Worm (Caenorhabditis elegans) whole organism, midembryonic: ENCODE results near the gene srxa-14.

Experiments
- T22C8.4 ChIP-seq: fragments of 200-800 bp; sonication (Bioruptor generic); IDR thresholded peaks from 2 replicates; pipeline ENCODE4 v1.3.6; 2022; ENCODE audit warnings: missing genetic modification characterization, missing compliant biosample characterization
- klf-2 ChIP-seq: fragments of 200-800 bp; sonication (Bioruptor generic); conservative IDR thresholded peaks from 2 replicates; pipeline ENCODE4 v1.3.6; 2022; ENCODE audit warnings: missing genetic modification reagents, missing genetic modification characterization, missing compliant biosample characterization
- med-1 ChIP-seq: sonication (generic microtip); optimal IDR thresholded peaks from 2 replicates; lab custom pipeline; 2017; ENCODE audit warnings: missing genetic modification characterization, mild to moderate bottlenecking, missing compliant biosample characterization, antibody characterized with exemption, missing genetic modification reagents; ENCODE audit not compliant: insufficient read depth
- ztf-23 ChIP-seq: fragments of 200-800 bp; sonication (Bioruptor generic); IDR thresholded peaks from 2 replicates; pipeline ENCODE4 v1.3.6; 2022; ENCODE audit warnings: missing genetic modification reagents, missing genetic modification characterization, missing compliant biosample characterization

ce11 chrV:20680189-20680588, 40.8 kb downstream of the srxa-14 start:
- no peak for TF ChIP-seq klf-2 (GFP tag; lab: Robert Waterston, UW)
- TF ChIP-seq T22C8.4 (GFP tag; lab: Robert Waterston, UW), result no peak
- no peak for TF ChIP-seq med-1
- no peak for TF ChIP-seq ztf-23
